Worm (Caenorhabditis elegans) whole organism, L4 larva: ENCODE results near the gene ZK813.3.

Experiments
- ama-1 ChIP-seq: fragments of 150-350 bp; optimal IDR thresholded peaks from 2 replicates; lab custom pipeline; 2014; ENCODE audit warnings: inconsistent platforms, mixed read lengths
- arid-1 ChIP-seq: fragments of 200-800 bp; sonication (Bioruptor generic); conservative IDR thresholded peaks from 2 replicates; pipeline ENCODE4 v1.3.6; 2022; ENCODE audit warnings: missing genetic modification reagents, missing genetic modification characterization, missing compliant biosample characterization
- attf-4 ChIP-seq: sonication (generic microtip); optimal IDR thresholded peaks from 3 replicates; lab custom pipeline; 2017; ENCODE audit warnings: missing biosample characterization, missing genetic modification characterization
- daf-12 ChIP-seq: fragments of 150-350 bp; optimal IDR thresholded peaks from 2 replicates; lab custom pipeline; 2014; ENCODE audit warnings: missing biosample characterization, missing genetic modification reagents, missing genetic modification characterization
- egl-27 ChIP-seq: sonication (generic microtip); optimal IDR thresholded peaks from 3 replicates; lab custom pipeline; 2017; ENCODE audit warnings: missing biosample characterization, missing genetic modification reagents, missing genetic modification characterization
- lin-39 ChIP-seq: fragments of 150-350 bp; optimal IDR thresholded peaks from 2 replicates; lab custom pipeline; 2014; ENCODE audit warnings: missing biosample characterization, missing genetic modification reagents, missing genetic modification characterization
- lsy-2 ChIP-seq, 2 experiments: fragments of 150-350 bp in 1 of 2; sonication (generic microtip) in 1 of 2; optimal IDR thresholded peaks; 2 replicates each; lab custom pipeline; 2014 to 2017; ENCODE audit warnings: missing biosample characterization in 2 of 2, missing genetic modification characterization in 2 of 2
- nhr-25 ChIP-seq: sonication (generic microtip); optimal IDR thresholded peaks from 2 replicates; lab custom pipeline; 2017; ENCODE audit warnings: missing genetic modification characterization, mild to moderate bottlenecking, missing compliant biosample characterization, antibody characterized with exemption, moderate library complexity, borderline replicate concordance; ENCODE audit not compliant: insufficient read depth
- nhr-28 ChIP-seq: fragments of 150-350 bp; optimal IDR thresholded peaks from 2 replicates; lab custom pipeline; 2014; ENCODE audit warnings: missing biosample characterization, missing genetic modification characterization
- nhr-77 ChIP-seq: fragments of 150-350 bp; optimal IDR thresholded peaks from 2 replicates; lab custom pipeline; 2014; ENCODE audit warnings: missing biosample characterization, missing genetic modification characterization
- pha-4 ChIP-seq, 2 experiments: fragments of 150-350 bp in 1 of 2; fragments of 200-800 bp in 1 of 2; sonication (Bioruptor generic) in 1 of 2; IDR thresholded peaks in 1 of 2; optimal IDR thresholded peaks in 1 of 2; 2 replicates each; pipeline versions ENCODE4 v1.3.6 to Lab custom; 2014 to 2022; ENCODE audit warnings: missing genetic modification characterization in 2 of 2, missing genetic modification reagents in 2 of 2, missing biosample characterization in 1 of 2, missing compliant biosample characterization in 1 of 2
- saeg-2 ChIP-seq: fragments of 200-800 bp; sonication (Bioruptor generic); IDR thresholded peaks from 2 replicates; pipeline ENCODE4 v1.3.6; 2022; ENCODE audit warnings: missing genetic modification reagents, missing genetic modification characterization, missing compliant biosample characterization
- snpc-4 ChIP-seq: fragments of 150-350 bp; optimal IDR thresholded peaks from 2 replicates; lab custom pipeline; 2014; ENCODE audit warnings: missing biosample characterization, missing genetic modification characterization
- spr-1 ChIP-seq: sonication (generic microtip); optimal IDR thresholded peaks from 2 replicates; lab custom pipeline; 2016; ENCODE audit warnings: mild to moderate bottlenecking, missing genetic modification characterization, missing compliant biosample characterization

- no peak for TF ChIP-seq pha-4 (GFP tag; IDR thresholded peaks at IDR 0.05; lab: Robert Waterston, UW)
- no peak for TF ChIP-seq pha-4 (tag; optimal IDR thresholded peaks at IDR 0.05; lab: Kevin White, UChicago)
- no peak for TF ChIP-seq nhr-28 (tag; lab: Kevin White, UChicago)
- TF ChIP-seq nhr-77 (tag; lab: Kevin White, UChicago) = no peak
- no peak for TF ChIP-seq lsy-2 (tag; optimal IDR thresholded peaks at IDR 0.05; lab: Kevin White, UChicago)
- no peak for TF ChIP-seq arid-1
- no peak for TF ChIP-seq lin-39 (tag; lab: Kevin White, UChicago)
- no peak for TF ChIP-seq saeg-2
- no peak for TF ChIP-seq ama-1
- TF ChIP-seq nhr-25 (tag; lab: Kevin White, UChicago) = no peak
- TF ChIP-seq spr-1 = no peak
- TF ChIP-seq daf-12 (tag; lab: Kevin White, UChicago) = no peak
- no peak for TF ChIP-seq snpc-4 (tag; lab: Kevin White, UChicago)
- TF ChIP-seq attf-4 (tag; lab: Kevin White, UChicago) = no peak
- no peak for TF ChIP-seq egl-27 (tag; lab: Kevin White, UChicago)
These were observed 22.6 kb upstream of the ZK813.3 start, which contains the start of gene C04F6.7 for ce11 chrX:3419084-3419483.
